Worm (Caenorhabditis elegans): Measurements from ENCODE around the gene C36A4.10.

ce11 chrIII:3803113-3803512 is 28.2 kb downstream of the C36A4.10 start:
- TF ChIP-seq dmd-8 (GFP tag; IDR thresholded peaks at IDR 0.05) (no peak), lin-39 (tag; optimal IDR thresholded peaks at IDR 0.05) (no peak), lin-13 (GFP tag; optimal IDR thresholded peaks at IDR 0.05) (no peak), jun-1 (tag; optimal IDR thresholded peaks at IDR 0.05) (no peak), hlh-11 (tag; optimal IDR thresholded peaks at IDR 0.05) (no peak), ztf-11 (tag; optimal IDR thresholded peaks at IDR 0.05) (no peak), mxl-2 (GFP tag; conservative IDR thresholded peaks at IDR 0.05) (no peak), D1046.2 (GFP tag; IDR thresholded peaks at IDR 0.05) (no peak), nhr-77 (tag; optimal IDR thresholded peaks at IDR 0.05) (no peak)
